Worm (Caenorhabditis elegans) whole organism, L4/young adult: ENCODE data around the gene mop-25.2.

Experiments
- W03F9.2 ChIP-seq: fragments of 150-350 bp; optimal IDR thresholded peaks from 2 replicates; lab custom pipeline; 2014; ENCODE audit warnings: missing biosample characterization, missing genetic modification characterization
- dao-5 ChIP-seq: sonication (generic microtip); optimal IDR thresholded peaks from 2 replicates; lab custom pipeline; 2016; ENCODE audit warnings: missing genotype, missing genetic modification characterization, moderate library complexity, missing compliant biosample characterization
- him-1 ChIP-seq: sonication (generic microtip); optimal IDR thresholded peaks from 2 replicates; lab custom pipeline; 2016; ENCODE audit warnings: missing genotype, missing genetic modification reagents, missing genetic modification characterization, missing compliant biosample characterization

Gene mop-25.2

DNA sequence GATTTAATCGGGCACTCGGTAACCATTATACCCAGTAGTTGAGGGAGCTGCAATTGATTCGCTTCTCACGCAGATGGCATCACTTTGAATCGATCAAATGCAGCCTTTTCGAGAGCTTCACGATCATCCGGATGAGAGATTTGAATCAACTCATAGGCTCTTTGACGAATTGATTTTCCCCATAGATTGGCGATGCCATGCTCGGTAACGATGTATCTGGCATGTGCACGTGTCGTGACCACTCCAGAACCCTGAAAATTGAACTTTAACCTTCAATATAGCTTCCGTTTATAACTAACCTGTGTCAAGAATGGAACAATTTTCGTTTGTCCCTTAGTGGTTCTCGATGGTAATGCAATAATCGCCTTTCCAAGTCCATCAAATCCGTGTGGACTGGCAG, 19.3 kb downstream of the mop-25.2 start:
- no peak for TF ChIP-seq dao-5 (tag; lab: Kevin White, UChicago)
- TF ChIP-seq W03F9.2 (tag; lab: Kevin White, UChicago): no peak
- no peak for TF ChIP-seq him-1 (tag; lab: Kevin White, UChicago)

DNA sequence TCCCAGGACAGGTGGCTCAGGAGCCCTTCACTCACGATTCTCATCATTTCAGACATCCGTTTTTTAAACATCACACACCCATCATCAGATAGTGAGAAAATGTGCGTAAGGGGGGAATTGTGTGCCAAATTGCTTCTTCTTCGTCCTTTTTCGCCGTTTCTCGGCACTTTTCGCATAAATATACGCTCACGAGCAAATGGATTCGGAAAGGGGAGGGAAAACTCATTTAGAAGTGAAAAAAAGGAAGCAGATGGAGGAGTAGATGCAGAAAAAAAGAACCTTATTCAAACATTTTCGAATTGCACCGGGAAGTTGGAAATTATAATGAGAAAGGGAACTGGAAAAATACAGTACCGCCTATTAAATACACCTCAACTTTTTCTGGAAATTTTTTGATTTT, 21.5 kb downstream of the mop-25.2 start:
- TF ChIP-seq dao-5 (tag; lab: Kevin White, UChicago) (no peak), W03F9.2 (tag; lab: Kevin White, UChicago) (no peak), him-1 (tag; lab: Kevin White, UChicago) (no peak)

DNA sequence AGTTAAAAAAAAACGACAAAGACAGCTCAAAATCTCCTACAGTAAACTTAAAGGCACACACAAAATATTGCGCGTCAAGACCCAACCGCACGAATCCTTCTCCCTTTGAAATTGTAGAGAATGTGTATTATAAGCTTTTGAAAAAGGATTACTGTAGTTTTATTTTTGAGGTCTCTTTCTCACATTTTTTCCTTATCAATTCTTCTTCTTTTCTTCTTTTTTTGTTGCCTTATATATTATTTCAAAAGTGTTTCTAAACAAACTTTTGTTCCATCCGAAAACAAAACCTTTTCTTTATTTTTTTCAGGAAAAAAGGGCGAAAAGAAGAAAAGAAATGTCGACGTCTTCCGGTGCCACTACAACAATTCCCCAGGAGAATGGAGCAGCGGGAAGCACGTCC, 23.0 kb downstream of the mop-25.2 start, which contains the start of gene ZK1320.13:
Gene ZK1320.13 (plus strand): TSS at position 301 of the 400 bp plus-strand sequence.
- TF ChIP-seq him-1 (tag; lab: Kevin White, UChicago): no peak
- TF ChIP-seq dao-5 (tag; lab: Kevin White, UChicago): no peak
- no peak for TF ChIP-seq W03F9.2 (tag; lab: Kevin White, UChicago)

DNA sequence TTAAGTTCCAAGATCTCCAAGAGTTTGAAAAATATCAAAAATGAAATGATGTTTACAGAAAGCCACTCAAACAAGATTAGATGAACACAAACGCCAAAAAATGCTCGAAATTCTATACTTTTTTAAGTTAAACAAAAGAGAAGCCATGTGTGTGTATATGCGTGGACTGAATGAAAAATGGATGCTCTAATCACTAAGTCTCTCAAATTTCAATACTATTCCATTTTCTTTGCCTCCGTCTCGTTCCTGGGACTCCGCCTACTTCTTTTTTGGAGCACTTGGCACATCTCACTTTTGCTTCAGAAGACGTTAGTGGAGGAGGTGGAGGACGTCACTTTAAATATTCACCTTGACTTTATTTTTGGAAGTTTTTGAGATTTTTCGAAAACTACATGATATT, 23.7 kb downstream of the mop-25.2 start:
- TF ChIP-seq dao-5 (tag; lab: Kevin White, UChicago) (no peak), W03F9.2 (tag; lab: Kevin White, UChicago) (no peak), him-1 (tag; lab: Kevin White, UChicago) (no peak)

DNA sequence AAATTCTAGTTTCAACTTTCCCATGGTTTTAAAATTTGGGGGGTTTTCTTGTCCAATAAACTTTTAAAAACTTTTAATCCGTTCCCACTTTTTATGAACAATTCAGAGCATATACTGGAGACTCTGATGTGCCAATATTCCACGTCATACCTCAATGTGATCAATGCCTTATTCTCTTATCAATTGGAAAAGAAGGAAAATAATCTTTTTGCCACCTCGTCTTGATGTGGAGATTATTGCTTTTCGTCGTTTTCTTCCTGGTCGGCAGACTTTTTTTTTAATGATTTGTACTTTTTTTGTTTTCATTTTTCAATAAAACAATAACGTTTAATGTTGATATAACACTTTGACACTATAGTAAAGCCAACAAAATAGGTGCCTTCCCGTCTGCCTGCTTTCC, 26.0 kb downstream of the mop-25.2 start:
- TF ChIP-seq W03F9.2 (tag; lab: Kevin White, UChicago): no peak

DNA sequence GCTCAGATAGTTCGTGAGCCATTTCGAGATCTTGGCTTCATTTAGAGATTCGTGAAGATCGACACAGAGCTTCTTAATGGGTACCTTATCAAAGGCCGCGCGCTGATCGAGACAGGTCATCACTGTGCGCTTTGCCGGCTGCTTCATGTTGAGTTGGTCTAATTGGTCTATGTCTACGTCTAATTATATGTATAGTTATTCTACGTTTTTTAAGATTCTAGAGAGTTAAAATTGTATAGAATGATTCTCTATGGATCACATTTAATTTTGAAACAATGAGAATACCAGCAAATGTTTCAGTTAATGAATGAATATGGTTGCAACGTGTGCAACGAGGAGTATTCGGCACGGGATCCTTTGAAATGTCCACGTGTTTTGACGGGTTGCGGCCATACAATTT, 28.8 kb downstream of the mop-25.2 start, which contains the start of gene arc-1:
Gene arc-1 (plus strand): TSS at position 301 of the 400 bp plus-strand sequence.
- no peak for TF ChIP-seq dao-5 (tag; lab: Kevin White, UChicago)
- no peak for TF ChIP-seq W03F9.2 (tag; lab: Kevin White, UChicago)
- TF ChIP-seq him-1 (tag; lab: Kevin White, UChicago): no peak

DNA sequence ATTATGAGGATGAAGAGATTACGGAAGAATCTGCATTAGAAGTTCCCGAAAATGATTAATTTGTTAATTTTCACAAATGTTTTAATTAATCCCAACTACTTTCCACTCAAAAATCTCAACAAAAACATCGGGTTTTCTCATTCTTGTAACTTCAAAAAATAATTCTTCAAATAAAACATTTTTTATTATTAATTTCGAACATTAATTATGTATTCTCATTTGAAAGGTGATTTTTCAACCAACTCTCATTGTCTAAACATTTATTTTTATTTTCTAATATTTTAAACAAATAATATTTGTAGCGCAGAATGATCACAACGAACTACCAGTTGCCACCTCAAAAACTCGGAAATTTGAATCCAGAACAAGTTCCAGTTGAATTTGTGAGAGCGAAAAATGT, 32.2 kb downstream of the mop-25.2 start, which contains the start of gene ZK1320.7:
Gene ZK1320.7 (plus strand): TSS at position 301 of the 400 bp plus-strand sequence.
- no peak for TF ChIP-seq W03F9.2 (tag; lab: Kevin White, UChicago)
- TF ChIP-seq dao-5 (tag; lab: Kevin White, UChicago): no peak
- TF ChIP-seq him-1 (tag; lab: Kevin White, UChicago): no peak

DNA sequence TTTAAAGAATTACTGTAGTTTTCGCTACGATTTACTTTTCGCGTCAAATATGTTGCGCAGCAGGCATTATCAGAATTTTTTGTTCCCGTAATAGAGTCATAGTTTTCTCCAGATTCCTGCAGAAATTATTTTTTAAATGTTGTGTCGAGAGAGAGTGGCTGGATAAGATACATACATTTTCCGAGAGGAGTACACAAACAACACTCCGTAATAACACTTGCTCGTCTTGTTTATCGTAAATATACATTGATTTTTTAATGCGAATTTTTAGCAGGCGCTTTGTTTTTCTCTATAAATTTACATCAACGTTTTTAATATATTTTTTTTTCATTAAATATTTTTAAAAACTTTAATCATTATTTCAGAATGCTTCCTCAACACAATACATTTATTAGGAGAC, 34.5 kb downstream of the mop-25.2 start, which contains the start of gene taf-8:
Gene taf-8 (plus strand): TSS at position 360 of the 400 bp plus-strand sequence.
- peak; percentile 16 for TF ChIP-seq W03F9.2 (tag; lab: Kevin White, UChicago)
- no peak for TF ChIP-seq him-1 (tag; lab: Kevin White, UChicago)

DNA sequence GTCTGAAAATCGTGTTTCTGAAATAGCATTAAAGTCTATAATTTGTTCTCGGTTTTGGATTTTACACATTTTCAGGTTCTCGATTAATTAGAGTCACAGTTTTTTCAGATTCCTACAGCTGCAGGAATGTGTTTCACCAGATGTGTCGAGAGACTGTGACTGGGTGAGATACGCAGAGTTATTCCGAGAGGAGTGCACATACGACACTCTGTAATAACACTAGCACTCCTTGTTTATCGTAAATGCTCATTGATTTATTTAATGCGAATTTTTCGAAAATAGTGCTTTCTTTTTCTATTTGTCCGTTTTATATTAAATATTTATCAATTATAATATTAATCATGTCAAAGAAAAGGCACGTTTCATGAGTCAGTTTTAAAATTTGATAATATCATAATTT, 36.1 kb downstream of the mop-25.2 start, which contains the start of gene ZK1320.11:
Gene ZK1320.11 (plus strand): TSS at position 243 of the 400 bp plus-strand sequence.
- no peak for TF ChIP-seq dao-5 (tag; lab: Kevin White, UChicago)
- no peak for TF ChIP-seq him-1 (tag; lab: Kevin White, UChicago)
- TF ChIP-seq W03F9.2 (tag; lab: Kevin White, UChicago): no peak

DNA sequence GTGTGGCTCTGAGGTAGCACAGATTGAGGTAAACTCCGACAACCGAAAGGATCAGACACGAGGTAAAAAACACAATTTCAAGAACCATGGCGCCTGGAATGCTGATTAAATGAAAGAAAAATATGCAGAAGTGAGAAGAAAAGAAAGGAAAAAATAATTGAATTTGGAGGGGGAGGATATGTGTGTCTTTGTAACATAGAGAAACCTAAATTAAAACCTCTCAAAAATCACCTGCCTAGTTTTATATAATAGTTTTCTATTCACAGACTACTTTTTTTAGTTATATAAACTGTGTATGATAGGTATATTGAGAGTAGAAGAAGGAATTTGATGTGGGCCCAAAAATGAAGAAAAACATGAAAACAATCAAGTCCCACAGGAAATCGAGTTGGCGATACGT, 37.9 kb downstream of the mop-25.2 start, which contains the start of gene ZK1320.5:
Gene ZK1320.5 (minus strand): TSS at position 101 of the 400 bp plus-strand sequence.
- TF ChIP-seq him-1 (tag; lab: Kevin White, UChicago) (no peak), W03F9.2 (tag; lab: Kevin White, UChicago) (no peak), dao-5 (tag; lab: Kevin White, UChicago) (no peak)

DNA sequence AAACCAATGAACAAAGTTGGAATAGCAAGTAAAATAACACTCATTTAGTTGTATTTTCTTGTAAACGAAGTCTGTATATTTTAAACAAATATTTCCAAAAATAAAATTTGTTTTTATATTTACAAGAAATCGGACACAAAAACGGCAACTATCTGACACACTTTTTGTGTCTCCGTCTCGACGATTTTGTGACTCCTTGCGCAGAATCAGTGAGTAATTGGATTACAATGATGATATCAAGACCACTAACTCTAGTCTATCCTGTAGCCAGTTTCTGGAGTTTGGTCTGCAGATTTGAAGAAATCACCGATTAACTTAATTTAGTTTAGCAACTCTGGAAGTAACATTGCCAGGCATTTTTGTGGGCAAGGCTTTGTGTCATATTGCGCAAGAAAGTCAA, 40.7 kb downstream of the mop-25.2 start, which contains the start of gene cyp-13A10:
Gene cyp-13A10 (minus strand): TSS at position 88 of the 400 bp plus-strand sequence.
- TF ChIP-seq W03F9.2 (tag; lab: Kevin White, UChicago) (no peak), him-1 (tag; lab: Kevin White, UChicago) (no peak), dao-5 (tag; lab: Kevin White, UChicago) (no peak)

DNA sequence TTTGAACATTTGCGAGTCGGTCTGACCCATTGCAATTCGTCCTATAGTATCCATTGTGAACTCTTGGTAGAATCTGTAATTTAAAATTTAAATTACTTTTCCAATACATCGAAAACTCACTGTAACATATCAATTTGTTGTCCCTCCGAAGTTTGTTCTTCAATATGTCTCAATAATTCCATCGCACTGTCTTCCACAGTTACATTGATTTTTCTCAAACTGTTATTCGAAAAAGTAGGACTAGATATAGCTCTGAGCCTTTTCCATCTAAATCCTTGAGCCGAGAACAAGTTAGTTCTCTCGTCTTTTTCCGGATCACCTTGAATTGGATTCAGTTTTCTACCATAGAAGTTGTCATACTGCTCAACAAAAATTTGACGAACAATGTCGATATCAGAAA, 41.3 kb downstream of the mop-25.2 start:
- TF ChIP-seq dao-5 (tag; lab: Kevin White, UChicago): no peak
- TF ChIP-seq him-1 (tag; lab: Kevin White, UChicago): no peak

DNA sequence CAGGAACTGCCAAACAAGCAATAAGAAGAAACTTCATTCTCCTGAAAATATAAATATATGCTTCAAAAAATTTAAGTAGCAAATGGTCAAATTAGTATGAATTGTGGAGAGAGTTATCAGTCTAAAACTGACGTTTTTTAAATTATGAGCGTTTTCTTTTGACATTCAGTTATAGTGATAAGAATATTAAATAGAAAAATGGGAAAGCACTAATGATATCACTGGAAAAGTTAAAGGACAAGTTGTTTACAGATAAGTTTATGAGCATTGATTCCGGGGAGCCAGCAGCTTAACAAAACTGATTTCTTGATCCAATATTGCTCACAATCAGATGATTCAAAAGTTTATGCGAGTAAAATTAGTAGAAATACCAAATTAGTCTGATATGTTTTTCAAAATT, 43.1 kb downstream of the mop-25.2 start, which contains the start of gene ZK1320.3:
Gene ZK1320.3 (minus strand): TSS at position 41 of the 400 bp plus-strand sequence.
- TF ChIP-seq dao-5 (tag; lab: Kevin White, UChicago) (no peak), him-1 (tag; lab: Kevin White, UChicago) (no peak), W03F9.2 (tag; lab: Kevin White, UChicago) (no peak)

DNA sequence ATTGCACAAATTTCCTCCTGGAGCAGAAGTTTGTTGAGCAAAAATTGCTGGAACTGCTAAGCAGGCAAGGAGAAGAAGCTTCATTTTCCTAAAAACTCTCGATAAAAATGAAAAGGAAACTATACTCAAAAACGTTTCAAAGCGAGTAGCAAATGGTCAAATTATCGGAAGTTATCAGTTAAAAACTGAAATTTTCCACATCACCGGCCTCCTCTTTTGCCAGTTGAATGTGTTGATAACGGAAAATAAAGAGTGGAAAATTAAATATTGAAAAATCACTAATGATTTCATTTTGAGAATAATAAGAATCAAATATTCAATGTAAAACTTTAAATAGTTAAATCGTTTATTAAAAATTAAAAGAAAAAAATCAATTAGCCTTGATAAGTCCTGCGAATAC, 44.6 kb downstream of the mop-25.2 start, which contains the start of gene ZK1320.2:
Gene ZK1320.2 (minus strand): TSS at position 88 of the 400 bp plus-strand sequence.
- TF ChIP-seq him-1 (tag; lab: Kevin White, UChicago) (no peak), W03F9.2 (tag; lab: Kevin White, UChicago) (no peak), dao-5 (tag; lab: Kevin White, UChicago) (no peak)
